Fruit fly (Drosophila melanogaster): Measurements from ENCODE around the gene IPIP.

- TF ChIP-seq Elba2 (GFP tag; optimal IDR thresholded peaks at IDR 0.05) (no peak), odd (GFP tag; optimal IDR thresholded peaks at IDR 0.05) (no peak)
Observed at dm6 chr2L:6082936-6083627, 35.3 kb downstream of the IPIP start.
